Worm (Caenorhabditis elegans): ENCODE data around the gene dsh-1.

The dsh-1 gene

DNA sequence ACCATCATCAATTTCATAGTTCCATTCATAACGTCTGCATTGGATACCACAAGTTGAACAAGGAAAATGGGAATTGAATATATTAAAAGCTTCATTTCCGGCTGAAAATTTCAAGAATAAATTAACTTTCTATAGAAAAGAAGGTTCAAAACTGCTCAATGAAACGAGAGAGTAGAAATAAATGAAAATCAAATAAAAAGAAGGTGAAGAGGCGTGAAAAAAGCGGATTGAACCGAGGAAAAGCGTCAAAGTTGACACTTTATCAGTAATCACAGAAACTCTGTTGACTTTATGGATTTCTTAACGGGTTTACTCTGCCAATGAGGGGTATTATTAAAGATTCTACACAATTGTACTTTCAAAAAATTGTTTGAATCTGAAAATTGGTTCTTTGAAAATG is 13.2 kb upstream of the dsh-1 start, which contains the start of gene pho-4:
Gene pho-4 (minus strand): TSS at position 101 of the 400 bp plus-strand sequence.
- TF ChIP-seq tbx-11 (GFP tag; IDR thresholded peaks at IDR 0.05): no peak
- no peak for TF ChIP-seq hnd-1 (tag; optimal IDR thresholded peaks at IDR 0.05)
- TF ChIP-seq aly-1 (tag; optimal IDR thresholded peaks at IDR 0.05): no peak
- no peak for TF ChIP-seq ama-1 (optimal IDR thresholded peaks at IDR 0.05)
- no peak for TF ChIP-seq sea-1 (GFP tag; conservative IDR thresholded peaks at IDR 0.05)
- TF ChIP-seq ceh-36 (tag; optimal IDR thresholded peaks at IDR 0.05): no peak

DNA sequence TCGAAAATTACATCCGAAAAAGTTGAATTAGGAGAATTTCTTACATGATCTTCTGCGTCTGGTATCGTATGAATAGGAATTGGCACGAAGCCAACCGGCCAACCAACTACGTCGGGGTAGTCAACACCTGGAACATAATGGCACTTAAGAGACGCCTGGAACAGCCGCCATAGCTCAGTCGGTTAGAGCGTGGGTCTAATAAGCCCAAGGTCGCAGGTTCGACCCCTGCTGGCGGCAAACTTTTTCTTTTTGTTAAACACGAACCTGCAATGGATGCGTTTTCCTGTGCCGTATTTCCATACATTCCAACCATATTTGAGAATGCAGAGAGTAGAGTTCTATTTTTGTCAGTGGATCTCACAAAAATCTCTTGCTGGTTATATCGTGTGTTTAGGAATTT is 12.5 kb upstream of the dsh-1 start:
- TF ChIP-seq tbx-11 (GFP tag; IDR thresholded peaks at IDR 0.05): 0 out of 2 replicates have a peak, but pooled peaks have one; percentile 43
- TF ChIP-seq ama-1 (optimal IDR thresholded peaks at IDR 0.05): no peak
- TF ChIP-seq flt-1 (GFP tag; IDR thresholded peaks at IDR 0.05): 0 out of 2 replicates have a peak, but pooled peaks have one; percentile 10
- TF ChIP-seq scrt-1 (GFP tag; IDR thresholded peaks at IDR 0.05): peak; percentile 61; the same call in 1 of the 2 replicates
- no peak for TF ChIP-seq F13C5.2 (tag; optimal IDR thresholded peaks at IDR 0.05)
- TF ChIP-seq B0310.2 (tag; optimal IDR thresholded peaks at IDR 0.05): no peak

DNA sequence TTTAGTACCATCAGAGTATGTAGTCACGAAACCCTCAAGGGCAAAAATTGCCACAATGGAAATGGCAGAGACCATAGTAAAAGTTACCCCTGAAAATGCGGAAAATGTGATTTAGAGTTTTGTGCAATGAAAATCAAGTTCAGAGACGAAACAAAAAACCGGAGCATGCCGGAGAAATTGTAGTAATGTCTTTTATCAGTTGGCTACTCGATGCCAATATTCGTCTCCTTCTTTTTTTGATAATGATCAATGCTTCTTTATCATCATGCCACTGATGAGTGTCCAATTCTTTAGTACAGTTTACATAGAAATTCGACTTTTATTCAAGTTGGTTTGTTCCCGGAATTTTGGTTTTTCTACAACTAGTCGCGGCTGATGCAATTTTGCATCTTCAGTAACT is 10.6 kb upstream of the dsh-1 start, which contains the start of gene pho-1:
Gene pho-1 (minus strand): TSS at position 89 of the 400 bp plus-strand sequence.
- no peak for TF ChIP-seq flt-1 (GFP tag; IDR thresholded peaks at IDR 0.05)
- no peak for TF ChIP-seq tbx-11 (GFP tag; IDR thresholded peaks at IDR 0.05)
- TF ChIP-seq F13C5.2 (tag; optimal IDR thresholded peaks at IDR 0.05): no peak
- no peak for TF ChIP-seq scrt-1 (GFP tag; IDR thresholded peaks at IDR 0.05)
- TF ChIP-seq tbx-37 (GFP tag; conservative IDR thresholded peaks at IDR 0.05): no peak
- TF ChIP-seq ama-1 (optimal IDR thresholded peaks at IDR 0.05): no peak
- TF ChIP-seq B0310.2 (tag; optimal IDR thresholded peaks at IDR 0.05): no peak
- TF ChIP-seq ceh-13 (GFP tag; optimal IDR thresholded peaks at IDR 0.05): no peak
- no peak for TF ChIP-seq hmg-4 (GFP tag; optimal IDR thresholded peaks at IDR 0.05)
- TF ChIP-seq hnd-1 (tag; optimal IDR thresholded peaks at IDR 0.05): no peak
- TF ChIP-seq hmbx-1 (tag; optimal IDR thresholded peaks at IDR 0.05): no peak

DNA sequence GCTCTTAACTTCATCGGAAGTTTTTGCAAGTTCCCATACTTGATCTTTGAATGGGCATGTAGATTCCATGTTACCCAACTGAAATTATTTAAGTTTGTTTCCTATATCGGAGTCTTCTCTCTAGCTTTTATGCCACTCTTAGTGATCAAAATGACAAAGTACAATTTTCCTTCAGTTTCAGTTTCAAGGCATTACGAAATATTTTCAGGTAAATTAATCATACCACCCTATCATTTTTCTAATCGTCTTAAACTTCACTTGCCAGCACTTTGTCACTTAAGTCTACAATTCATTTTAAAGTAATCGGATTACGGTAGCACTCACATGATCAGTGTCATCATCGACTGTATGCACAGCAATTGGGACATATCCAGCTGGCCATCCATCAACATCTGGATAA is 9.5 kb upstream of the dsh-1 start:
- TF ChIP-seq ets-7 (tag; optimal IDR thresholded peaks at IDR 0.05): no peak

DNA sequence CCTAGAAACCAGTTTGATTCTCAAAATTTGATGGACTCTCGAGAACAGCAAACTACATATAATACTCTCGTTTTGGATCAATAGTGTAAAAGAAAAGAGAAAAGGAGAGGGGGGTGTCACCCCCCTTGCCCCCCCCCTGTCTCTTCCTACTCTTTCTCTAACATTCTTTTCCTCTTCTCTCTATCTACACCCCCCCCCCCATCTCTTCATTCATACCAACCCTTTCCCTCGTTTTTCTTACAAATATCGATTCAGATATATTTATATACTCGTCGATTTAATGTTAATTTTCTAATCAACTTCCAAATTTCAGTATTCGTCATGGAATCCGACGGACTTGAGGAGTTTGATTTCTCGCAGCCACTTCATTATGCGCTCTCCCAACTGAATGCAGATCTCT is 5.9 kb upstream of the dsh-1 start, which contains the start of gene EGAP2.1:
Gene EGAP2.1 (plus strand): TSS at position 301 of the 400 bp plus-strand sequence.
- TF ChIP-seq tbx-37 (GFP tag; conservative IDR thresholded peaks at IDR 0.05) (no peak), ceh-36 (tag; optimal IDR thresholded peaks at IDR 0.05) (no peak), ama-1 (optimal IDR thresholded peaks at IDR 0.05) (no peak), ceh-13 (GFP tag; optimal IDR thresholded peaks at IDR 0.05) (no peak), B0310.2 (tag; optimal IDR thresholded peaks at IDR 0.05) (no peak), hmg-4 (GFP tag; optimal IDR thresholded peaks at IDR 0.05) (no peak)

DNA sequence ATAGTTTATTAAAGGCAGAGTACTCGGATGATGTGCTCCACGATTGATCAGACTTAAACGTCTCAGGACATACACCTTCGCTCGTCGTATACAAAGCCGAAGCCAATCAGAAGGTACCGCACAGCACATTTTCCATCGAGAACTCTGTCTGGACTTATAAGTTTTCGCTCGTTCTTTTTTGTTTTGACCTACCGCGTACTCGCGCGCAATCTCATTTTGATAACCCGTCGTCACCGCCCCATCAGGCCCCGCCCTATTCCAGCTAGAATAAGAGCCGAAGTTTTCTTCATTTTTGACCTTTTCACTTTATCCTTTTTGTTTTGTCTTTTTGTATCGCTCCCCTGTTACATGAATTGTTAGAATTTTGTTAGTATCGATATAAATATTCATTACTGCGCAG is 4.4 kb upstream of the dsh-1 start, which contains the start of gene EGAP2.2:
Gene EGAP2.2 (plus strand): TSS at position 301 of the 400 bp plus-strand sequence.
- no peak for TF ChIP-seq sea-1 (GFP tag; conservative IDR thresholded peaks at IDR 0.05)

DNA sequence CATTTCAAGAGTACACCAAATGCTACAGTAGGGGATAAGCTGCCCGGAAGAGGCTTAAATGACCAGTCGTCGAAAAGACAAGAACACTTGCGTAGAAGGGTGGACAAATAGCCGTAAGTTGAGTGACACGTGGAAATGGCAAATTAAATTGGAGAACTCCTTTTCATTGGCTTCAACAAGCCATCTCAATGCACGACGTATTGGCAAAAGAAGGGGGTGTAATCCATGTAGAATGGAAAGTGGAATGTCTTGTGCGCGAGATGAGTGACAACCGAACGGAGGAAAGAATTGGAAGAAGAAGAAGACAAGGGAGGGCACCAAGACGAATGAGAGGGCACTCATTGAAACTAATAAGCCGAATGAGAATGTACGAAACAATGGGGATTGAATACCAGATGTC is 3.5 kb upstream of the dsh-1 start:
- TF ChIP-seq hmg-4 (GFP tag; optimal IDR thresholded peaks at IDR 0.05): peak; percentile 46
- no peak for TF ChIP-seq B0310.2 (tag; optimal IDR thresholded peaks at IDR 0.05)
- TF ChIP-seq ceh-13 (GFP tag; optimal IDR thresholded peaks at IDR 0.05): no peak
- TF ChIP-seq tra-4 (tag; optimal IDR thresholded peaks at IDR 0.05): no peak
- TF ChIP-seq ceh-36 (tag; optimal IDR thresholded peaks at IDR 0.05): no peak

DNA sequence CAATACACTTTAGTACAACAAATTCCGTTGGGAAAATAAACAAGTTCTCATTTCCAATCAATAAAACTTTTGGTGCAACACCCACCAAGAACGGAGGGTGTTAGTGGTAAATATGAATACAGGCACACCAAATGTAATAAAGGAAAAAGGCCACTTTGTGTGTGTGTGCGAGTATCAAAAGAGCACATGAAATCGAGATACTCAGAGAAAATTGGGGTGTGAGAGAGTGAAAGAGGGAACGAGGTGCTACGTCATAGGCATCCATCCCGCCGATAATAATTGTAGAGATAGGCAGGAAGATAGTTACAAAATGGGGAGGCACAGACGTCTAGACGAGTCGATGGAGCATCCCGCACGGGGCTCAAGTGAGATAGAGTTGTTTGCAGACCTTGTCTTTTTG is 2.6 kb upstream of the dsh-1 start:
- TF ChIP-seq ets-7 (tag; optimal IDR thresholded peaks at IDR 0.05): no peak
- peak; percentile 48 for TF ChIP-seq hmg-4 (GFP tag; optimal IDR thresholded peaks at IDR 0.05)

DNA sequence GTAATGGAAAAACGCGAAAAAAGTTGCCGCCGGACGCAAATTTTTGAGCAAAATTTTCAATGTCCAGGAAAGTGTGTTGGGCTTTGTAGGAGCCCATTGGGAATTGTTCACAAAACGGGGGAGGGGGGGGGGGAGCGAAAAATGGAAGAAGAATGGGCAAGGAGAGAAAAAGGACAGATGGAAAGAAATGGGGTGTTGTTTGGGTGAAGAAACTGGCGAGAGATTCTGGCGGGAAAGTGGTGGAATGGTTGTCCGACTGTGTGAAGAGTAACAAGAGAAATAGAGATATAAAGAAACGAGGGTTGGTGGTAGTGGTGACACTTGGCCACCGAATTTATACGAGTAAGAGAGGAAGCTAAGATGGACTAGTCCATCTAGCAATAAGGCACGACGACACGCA is 1.1 kb upstream of the dsh-1 start:
- TF ChIP-seq F13C5.2 (tag; optimal IDR thresholded peaks at IDR 0.05) (peak; percentile 4), tbx-37 (GFP tag; conservative IDR thresholded peaks at IDR 0.05) (no peak), ceh-36 (tag; optimal IDR thresholded peaks at IDR 0.05) (no peak), hmg-4 (GFP tag; optimal IDR thresholded peaks at IDR 0.05) (peak; percentile 69), ceh-13 (GFP tag; optimal IDR thresholded peaks at IDR 0.05) (no peak)

DNA sequence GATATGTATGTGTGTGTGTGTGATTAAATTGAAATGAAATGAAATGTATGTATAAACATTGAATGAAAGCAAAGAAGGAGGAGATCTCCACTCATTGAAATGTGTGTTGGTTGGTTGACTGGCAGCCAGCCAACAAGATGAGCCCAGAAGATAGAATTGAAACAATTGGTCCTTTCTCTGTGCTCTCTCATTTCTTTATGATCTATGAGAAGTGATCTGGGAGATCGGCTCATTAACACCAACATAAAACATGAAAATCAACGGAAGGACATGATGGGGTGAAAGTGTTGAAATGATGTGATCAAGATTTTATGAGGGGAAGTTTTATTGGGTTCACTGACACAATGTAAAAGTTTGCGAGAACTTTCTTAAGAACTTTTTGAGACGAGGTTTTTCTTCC is 2.4 kb downstream of the dsh-1 start:
- TF ChIP-seq ama-1 (optimal IDR thresholded peaks at IDR 0.05) (no peak), ceh-36 (tag; optimal IDR thresholded peaks at IDR 0.05) (no peak), pes-1 (GFP tag; IDR thresholded peaks at IDR 0.05) (no peak), hnd-1 (tag; optimal IDR thresholded peaks at IDR 0.05) (no peak)

Data from whole organism, early embryonic.